Fruit fly (Drosophila melanogaster) whole organism, embryonic: ENCODE measurements around the gene CG2104.

Experiments used
- Antp ChIP-seq: fragments of 200-800 bp; sonication (Bioruptor generic); optimal IDR thresholded peaks from 3 replicates; lab custom pipeline; 2016; ENCODE audit warnings: missing biosample characterization, missing genetic modification characterization
- CG10274 ChIP-seq: fragments of 200-800 bp; sonication (Bioruptor generic); optimal IDR thresholded peaks from 3 replicates; lab custom pipeline; 2017; ENCODE audit warnings: missing biosample characterization, mild to moderate bottlenecking, missing genetic modification characterization
- CG10543 ChIP-seq: fragments of 200-800 bp; sonication (Bioruptor generic); optimal IDR thresholded peaks from 3 replicates; lab custom pipeline; 2017; ENCODE audit warnings: missing biosample characterization, mild to moderate bottlenecking, missing genetic modification characterization, moderate library complexity
- CG10654 ChIP-seq: fragments of 200-800 bp; sonication (Bioruptor generic); optimal IDR thresholded peaks from 2 replicates; lab custom pipeline; 2016; ENCODE audit warnings: missing biosample characterization, missing genetic modification characterization
- CG11093 ChIP-seq: fragments of 200-800 bp; sonication (Bioruptor generic); IDR thresholded peaks from 3 replicates; pipeline ENCODE4 v1.3.6; 2022; ENCODE audit warnings: missing biosample characterization, missing genetic modification characterization
- CG12071 ChIP-seq: fragments of 200-800 bp; sonication (Bioruptor generic); optimal IDR thresholded peaks from 3 replicates; lab custom pipeline; 2018; ENCODE audit warnings: missing biosample characterization, mild to moderate bottlenecking, missing genetic modification characterization
- CG12659 ChIP-seq: fragments of 200-800 bp; sonication (Bioruptor generic); optimal IDR thresholded peaks from 3 replicates; lab custom pipeline; 2017; ENCODE audit warnings: mild to moderate bottlenecking, missing biosample characterization, missing genetic modification reagents, missing genetic modification characterization
- CG14014 ChIP-seq: fragments of 200-800 bp; sonication (Bioruptor generic); IDR thresholded peaks from 2 replicates; pipeline ENCODE4 v1.3.6; 2022; ENCODE audit warnings: missing biosample characterization, missing genetic modification characterization
- CG1602 ChIP-seq: fragments of 200-800 bp; sonication (Bioruptor generic); optimal IDR thresholded peaks from 3 replicates; lab custom pipeline; 2016; ENCODE audit warnings: missing biosample characterization, missing genetic modification characterization
- CG16813 ChIP-seq: fragments of 200-800 bp; sonication (Bioruptor generic); IDR thresholded peaks from 3 replicates; pipeline ENCODE4 v1.3.6; 2022; ENCODE audit warnings: missing biosample characterization, missing genetic modification characterization; ENCODE audit not compliant: partially characterized antibody
- CG17359 ChIP-seq: fragments of 200-800 bp; sonication (Bioruptor generic); optimal IDR thresholded peaks from 3 replicates; lab custom pipeline; 2018; ENCODE audit warnings: missing biosample characterization, mild to moderate bottlenecking, missing genetic modification characterization, moderate library complexity
- CG2129 ChIP-seq: fragments of 200-800 bp; sonication (Bioruptor generic); IDR thresholded peaks from 2 replicates; pipeline ENCODE4 v1.3.6; 2022; ENCODE audit warnings: missing biosample characterization, missing genetic modification characterization; ENCODE audit not compliant: partially characterized antibody
- CG2199 ChIP-seq: fragments of 200-800 bp; sonication (Bioruptor generic); IDR thresholded peaks from 3 replicates; pipeline ENCODE4 v1.3.6; 2022; ENCODE audit warnings: missing biosample characterization, missing genetic modification characterization
- CG2889 ChIP-seq: fragments of 200-800 bp; sonication (Bioruptor generic); IDR thresholded peaks from 3 replicates; pipeline ENCODE4 v1.3.6; 2022; ENCODE audit warnings: missing biosample characterization, missing genetic modification characterization
- CG33557 ChIP-seq: fragments of 200-800 bp; sonication (Bioruptor generic); optimal IDR thresholded peaks from 2 replicates; lab custom pipeline; 2019; ENCODE audit warnings: missing biosample characterization, mild to moderate bottlenecking, missing genetic modification characterization, moderate library complexity
- CG3847 ChIP-seq: fragments of 200-800 bp; sonication (Bioruptor generic); IDR thresholded peaks from 2 replicates; pipeline ENCODE4 v1.3.6; 2022; ENCODE audit warnings: missing biosample characterization, missing genetic modification characterization
- CG4730 ChIP-seq: fragments of 200-800 bp; sonication (Bioruptor generic); IDR thresholded peaks from 2 replicates; pipeline ENCODE4 v1.3.6; 2022; ENCODE audit warnings: missing biosample characterization, missing genetic modification characterization
- CG6683 ChIP-seq: fragments of 200-800 bp; sonication (Bioruptor generic); optimal IDR thresholded peaks from 2 replicates; lab custom pipeline; 2017; ENCODE audit warnings: missing biosample characterization, mild to moderate bottlenecking, missing genetic modification characterization, missing genetic modification reagents
- CG7372 ChIP-seq: fragments of 200-800 bp; sonication (Bioruptor generic); IDR thresholded peaks from 2 replicates; pipeline ENCODE4 v1.3.6; 2022; ENCODE audit warnings: missing biosample characterization, missing genetic modification characterization
- CG8281 ChIP-seq: fragments of 200-800 bp; sonication (Bioruptor generic); optimal IDR thresholded peaks from 2 replicates; lab custom pipeline; 2018; ENCODE audit warnings: missing biosample characterization, mild to moderate bottlenecking, missing genetic modification characterization, moderate library complexity
- CG8388 ChIP-seq: fragments of 200-800 bp; sonication (Bioruptor generic); optimal IDR thresholded peaks from 2 replicates; lab custom pipeline; 2019; ENCODE audit warnings: missing biosample characterization, mild to moderate bottlenecking, missing genetic modification characterization, moderate library complexity
- CG8765 ChIP-seq: fragments of 200-800 bp; sonication (Bioruptor generic); IDR thresholded peaks from 2 replicates; pipeline ENCODE4 v1.3.6; 2022; ENCODE audit warnings: missing biosample characterization, missing genetic modification characterization
- CG9609 ChIP-seq: fragments of 200-800 bp; sonication (Bioruptor generic); optimal IDR thresholded peaks from 3 replicates; lab custom pipeline; 2016; ENCODE audit warnings: missing biosample characterization, missing genetic modification characterization
- CHES-1-like ChIP-seq: fragments of 200-800 bp; sonication (Bioruptor generic); optimal IDR thresholded peaks from 2 replicates; lab custom pipeline; 2016; ENCODE audit warnings: missing biosample characterization, missing genetic modification characterization
- Dp ChIP-seq: fragments of 200-800 bp; sonication (Bioruptor generic); optimal IDR thresholded peaks from 2 replicates; lab custom pipeline; 2018; ENCODE audit warnings: missing biosample characterization, mild to moderate bottlenecking, missing genetic modification characterization, moderate library complexity
- E2f1 ChIP-seq: fragments of 200-800 bp; sonication (Bioruptor generic); IDR thresholded peaks from 2 replicates; pipeline ENCODE4 v1.3.6; 2022; ENCODE audit warnings: missing biosample characterization, missing genetic modification characterization
- HmgZ ChIP-seq: fragments of 200-800 bp; sonication (Bioruptor generic); optimal IDR thresholded peaks from 2 replicates; lab custom pipeline; 2018; ENCODE audit warnings: missing biosample characterization, mild to moderate bottlenecking, missing genetic modification characterization
- Jarid2 ChIP-seq: fragments of 200-800 bp; sonication (Bioruptor generic); optimal IDR thresholded peaks from 3 replicates; lab custom pipeline; 2017; ENCODE audit warnings: mild to moderate bottlenecking, missing biosample characterization, missing genetic modification reagents, missing genetic modification characterization
- Lim3 ChIP-seq: fragments of 200-800 bp; sonication (Bioruptor generic); IDR thresholded peaks from 2 replicates; pipeline ENCODE4 v1.3.6; 2022; ENCODE audit warnings: missing biosample characterization, missing genetic modification characterization
- MTF-1 ChIP-seq: fragments of 200-800 bp; sonication (Bioruptor generic); optimal IDR thresholded peaks from 2 replicates; lab custom pipeline; 2018; ENCODE audit warnings: missing biosample characterization, mild to moderate bottlenecking, missing genetic modification characterization, borderline replicate concordance
- Med ChIP-seq: fragments of 200-800 bp; sonication (Bioruptor generic); peaks from one replicate; lab custom pipeline; 2016; ENCODE audit warnings: missing biosample characterization, missing genetic modification characterization, mild to moderate bottlenecking, inconsistent platforms, moderate library complexity
- NFAT ChIP-seq: fragments of 200-800 bp; sonication (Bioruptor generic); IDR thresholded peaks from 2 replicates; pipeline ENCODE4 v1.3.6; 2022; ENCODE audit warnings: missing biosample characterization, missing genetic modification characterization
- PHDP ChIP-seq: fragments of 200-800 bp; sonication (Bioruptor generic); optimal IDR thresholded peaks from 3 replicates; lab custom pipeline; 2018; ENCODE audit warnings: missing biosample characterization, mild to moderate bottlenecking, missing genetic modification characterization, moderate library complexity
- aop ChIP-seq: fragments of 200-800 bp; sonication (Bioruptor generic); IDR thresholded peaks from 2 replicates; pipeline ENCODE4 v1.3.6; 2022; ENCODE audit warnings: missing biosample characterization, missing genetic modification characterization
- ap ChIP-seq: fragments of 200-800 bp; sonication (Bioruptor generic); IDR thresholded peaks from 2 replicates; pipeline ENCODE4 v1.3.6; 2022; ENCODE audit warnings: missing biosample characterization, missing genetic modification characterization
- cas ChIP-seq: fragments of 200-800 bp; sonication (Bioruptor generic); IDR thresholded peaks from 2 replicates; pipeline ENCODE4 v1.3.6; 2022; ENCODE audit warnings: missing biosample characterization, missing genetic modification characterization
- cato ChIP-seq: fragments of 200-800 bp; sonication (Bioruptor generic); optimal IDR thresholded peaks from 2 replicates; lab custom pipeline; 2016; ENCODE audit warnings: missing biosample characterization, missing genetic modification characterization, borderline replicate concordance
- dimm ChIP-seq: fragments of 200-800 bp; sonication (Bioruptor generic); IDR thresholded peaks from 2 replicates; pipeline ENCODE4 v1.3.6; 2022; ENCODE audit warnings: missing biosample characterization, missing genetic modification characterization
- ems ChIP-seq: fragments of 200-800 bp; sonication (Bioruptor generic); optimal IDR thresholded peaks from 3 replicates; lab custom pipeline; 2016; ENCODE audit warnings: missing biosample characterization, missing genetic modification characterization
- ftz-f1 ChIP-seq: fragments of 200-800 bp; sonication (Bioruptor generic); optimal IDR thresholded peaks from 2 replicates; lab custom pipeline; 2016; ENCODE audit warnings: missing biosample characterization, missing genetic modification characterization
- fu2 ChIP-seq: fragments of 200-800 bp; sonication (Bioruptor generic); optimal IDR thresholded peaks from 2 replicates; lab custom pipeline; 2016; ENCODE audit warnings: missing biosample characterization, missing genetic modification characterization
- gem ChIP-seq: fragments of 200-800 bp; sonication (Bioruptor generic); optimal IDR thresholded peaks from 2 replicates; lab custom pipeline; 2019; ENCODE audit warnings: missing biosample characterization, mild to moderate bottlenecking, missing genetic modification characterization, moderate library complexity
- gsb-n ChIP-seq: fragments of 200-800 bp; sonication (Bioruptor generic); optimal IDR thresholded peaks from 3 replicates; lab custom pipeline; 2018; ENCODE audit warnings: missing biosample characterization, mild to moderate bottlenecking, missing genetic modification characterization
- jumu ChIP-seq: fragments of 200-800 bp; sonication (Bioruptor generic); optimal IDR thresholded peaks from 3 replicates; lab custom pipeline; 2016; ENCODE audit warnings: missing biosample characterization, missing genetic modification characterization
- repo ChIP-seq: fragments of 200-800 bp; sonication (Bioruptor generic); optimal IDR thresholded peaks from 2 replicates; lab custom pipeline; 2016; ENCODE audit warnings: missing biosample characterization, missing genetic modification characterization
- scrt ChIP-seq: fragments of 200-800 bp; sonication (Bioruptor generic); optimal IDR thresholded peaks from 2 replicates; lab custom pipeline; 2018; ENCODE audit warnings: missing biosample characterization, mild to moderate bottlenecking, missing genetic modification characterization, moderate library complexity
- sima ChIP-seq: fragments of 200-800 bp; sonication (Bioruptor generic); optimal IDR thresholded peaks from 2 replicates; lab custom pipeline; 2016; ENCODE audit warnings: missing biosample characterization, missing genetic modification characterization
- slbo ChIP-seq: fragments of 200-800 bp; sonication (Bioruptor generic); IDR thresholded peaks from 2 replicates; pipeline ENCODE4 v1.3.6; 2022; ENCODE audit warnings: missing biosample characterization, missing genetic modification characterization
- tap ChIP-seq: fragments of 200-800 bp; optimal IDR thresholded peaks from 3 replicates; lab custom pipeline; 2019; ENCODE audit warnings: missing biosample characterization, mild to moderate bottlenecking, missing genetic modification characterization, moderate library complexity
- vvl ChIP-seq: fragments of 200-800 bp; sonication (Bioruptor generic); IDR thresholded peaks from 2 replicates; pipeline ENCODE4 v1.3.6; 2022; ENCODE audit warnings: missing biosample characterization, missing genetic modification characterization

Gene CG2104

dm6 chr3R:5685269-5686048, 7.6 kb downstream of the CG2104 start, which contains the start of the genes Rab23 and plx (continued):
- TF ChIP-seq HmgZ (tag; lab: Kevin White, UChicago) (peak; percentile 71), CG17359 (tag; lab: Kevin White, UChicago) (no peak), MTF-1 (GFP tag; lab: Kevin White, UChicago) (no peak), jumu (no peak), CG33557 (GFP tag; lab: Kevin White, UChicago) (no peak), slbo (0 out of 2 replicates have a peak, but pooled peaks have one; percentile 3), CG11093 (GFP tag; lab: Robert Waterston, UW) (no peak), aop (GFP tag; lab: Robert Waterston, UW) (no peak), ap (GFP tag; lab: Robert Waterston, UW) (no peak), sima (no peak), Lim3 (no peak), CG8388 (no peak), ems (peak; percentile 52), tap (tag; lab: Kevin White, UChicago) (no peak), CG10543 (GFP tag; lab: Kevin White, UChicago) (no peak), CG2889 (GFP tag; lab: Robert Waterston, UW) (no peak), CG7372 (GFP tag; lab: Robert Waterston, UW) (no peak), Antp (GFP tag; lab: Kevin White, UChicago) (peak; percentile 7), CG9609 (no peak), CG2199 (GFP tag; lab: Robert Waterston, UW) (no peak), PHDP (no peak), CG16813 (GFP tag; lab: Robert Waterston, UW) (0 out of 3 replicates have a peak, but pooled peaks have one; percentile 25), cas (GFP tag; lab: Robert Waterston, UW) (no peak), CG6683 (GFP tag; lab: Kevin White, UChicago) (no peak), fu2 (no peak), CG8765 (GFP tag; lab: Robert Waterston, UW) (no peak), repo (no peak), vvl (GFP tag; lab: Robert Waterston, UW) (peak; percentile 11; the same call in 1 of the 2 replicates), Med (GFP tag; lab: Kevin White, UChicago) (peak; percentile 59), CG8281 (tag; lab: Kevin White, UChicago) (no peak), CG14014 (GFP tag; lab: Robert Waterston, UW) (no peak), CHES-1-like (no peak), CG1602 (no peak), Jarid2 (GFP tag; lab: Kevin White, UChicago) (no peak), gem (tag; lab: Kevin White, UChicago) (peak; percentile 27), CG12071 (no peak), CG10274 (GFP tag; lab: Kevin White, UChicago) (no peak), cato (GFP tag; lab: Kevin White, UChicago) (no peak), gsb-n (tag; lab: Kevin White, UChicago) (no peak), scrt (GFP tag; lab: Kevin White, UChicago) (no peak), CG2129 (GFP tag; lab: Robert Waterston, UW) (no peak), ftz-f1 (no peak), Dp (GFP tag; lab: Kevin White, UChicago) (peak; percentile 99), dimm (GFP tag; lab: Robert Waterston, UW) (no peak), NFAT (GFP tag; lab: Robert Waterston, UW) (0 out of 2 replicates have a peak, but pooled peaks have one; percentile 2), CG12659 (GFP tag; lab: Kevin White, UChicago) (peak; percentile 63), CG4730 (GFP tag; lab: Robert Waterston, UW) (no peak), CG3847 (GFP tag; lab: Robert Waterston, UW) (peak; percentile 79), E2f1 (GFP tag; lab: Robert Waterston, UW) (peak; percentile 27; the same call in 1 of the 2 replicates), CG10654 (no peak)
